Worm (Caenorhabditis elegans) whole organism, L4/young adult: ENCODE data around the gene nhr-104.

ENCODE experiments used
- W03F9.2 ChIP-seq: fragments of 150-350 bp; optimal IDR thresholded peaks from 2 replicates; lab custom pipeline; 2014; ENCODE audit warnings: missing biosample characterization, missing genetic modification characterization
- dao-5 ChIP-seq: sonication (generic microtip); optimal IDR thresholded peaks from 2 replicates; lab custom pipeline; 2016; ENCODE audit warnings: missing genotype, missing genetic modification characterization, moderate library complexity, missing compliant biosample characterization

ce11 chrIV:4771792-4772191 is 16.7 kb downstream of the nhr-104 start, which contains the start of gene R11E3.2:
- TF ChIP-seq W03F9.2 (tag; lab: Kevin White, UChicago) = no peak
- no peak for TF ChIP-seq dao-5
